Comparison of ENCODE assay signal across 1 fruit fly cellular context in the genomic region with DNA sequence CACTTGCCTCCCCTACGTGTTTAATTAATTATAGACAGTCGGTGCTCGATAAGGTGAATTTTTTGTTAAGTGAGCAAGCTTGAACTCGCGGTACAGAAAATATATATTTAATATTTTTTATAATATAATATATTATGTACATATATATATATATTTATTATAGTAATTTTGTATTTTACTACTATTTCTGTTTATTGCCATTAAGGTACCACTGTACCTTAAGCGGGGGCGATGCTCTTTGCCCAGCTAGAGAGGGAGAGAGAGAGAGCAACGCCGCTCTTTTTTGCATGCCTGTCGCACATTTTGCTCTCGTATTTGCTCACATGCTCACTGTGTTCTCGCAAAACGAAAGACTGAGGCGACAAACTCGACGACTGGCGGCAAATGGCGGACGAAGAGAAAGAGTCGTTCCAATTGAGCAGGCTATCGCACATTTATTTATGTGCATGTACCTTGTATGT.
TF ChIP-seq lines count a peak whose summit lies in the region.

No protein-coding gene starts in this region.

TF ChIP-seq in whole organism, embryonic, 481 proteins besides CTCF, POLR2A, EP300 and RAD21 (continued from another document and continues in another):
- TF ChIP-seq CG5953 (GFP tag; IDR thresholded peaks at IDR 0.05; lab: Robert Waterston, UW) (no peak), CkIIα-i1 (GFP tag; IDR thresholded peaks at IDR 0.05; lab: Robert Waterston, UW) (no peak), CG12236 (GFP tag; optimal IDR thresholded peaks at IDR 0.05; lab: Kevin White, UChicago) (no peak), sug (tag; optimal IDR thresholded peaks at IDR 0.05; lab: Kevin White, UChicago) (peak; percentile 20), nau (GFP tag; optimal IDR thresholded peaks at IDR 0.05; lab: Kevin White, UChicago) (no peak), CG11696 (GFP tag; IDR thresholded peaks at IDR 0.05; lab: Robert Waterston, UW) (no peak), sens-2 (GFP tag; IDR thresholded peaks at IDR 0.05; lab: Robert Waterston, UW) (no peak), ranshi (GFP tag; IDR thresholded peaks at IDR 0.05; lab: Robert Waterston, UW) (peak; percentile 42; the same call in 1 of the 2 replicates), HLH3B (GFP tag; IDR thresholded peaks at IDR 0.05; lab: Robert Waterston, UW) (peak; percentile 48; the same call in 1 of the 2 replicates), ato (GFP tag; IDR thresholded peaks at IDR 0.05; lab: Robert Waterston, UW; ENCODE audit: partially characterized antibody) (no peak), CG17612 (GFP tag; IDR thresholded peaks at IDR 0.05; lab: Robert Waterston, UW) (no peak), wor (GFP tag; IDR thresholded peaks at IDR 0.05; lab: Robert Waterston, UW) (no peak), ftz-f1 (GFP tag; optimal IDR thresholded peaks at IDR 0.05; lab: Kevin White, UChicago) (no peak), hbn (GFP tag; IDR thresholded peaks at IDR 0.05; lab: Robert Waterston, UW; ENCODE audit: partially characterized antibody) (no peak), fd102C (GFP tag; optimal IDR thresholded peaks at IDR 0.05; lab: Kevin White, UChicago) (no peak), jigr1 (GFP tag; IDR thresholded peaks at IDR 0.05; lab: Robert Waterston, UW) (no peak), CG34422 (GFP tag; IDR thresholded peaks at IDR 0.05; lab: Robert Waterston, UW) (0 out of 3 replicates have a peak, but pooled peaks have one; percentile 29), CG9876 (GFP tag; optimal IDR thresholded peaks at IDR 0.05; lab: Kevin White, UChicago) (no peak), cato (GFP tag; optimal IDR thresholded peaks at IDR 0.05; lab: Kevin White, UChicago; ENCODE audit: borderline replicate concordance) (no peak), usp (GFP tag; optimal IDR thresholded peaks at IDR 0.05; lab: Kevin White, UChicago) (no peak), ro (GFP tag; IDR thresholded peaks at IDR 0.05; lab: Robert Waterston, UW) (no peak), shn (GFP tag; optimal IDR thresholded peaks at IDR 0.05; lab: Kevin White, UChicago) (no peak), Dll (GFP tag; IDR thresholded peaks at IDR 0.05; lab: Robert Waterston, UW; ENCODE audit: partially characterized antibody) (no peak), tin (GFP tag; optimal IDR thresholded peaks at IDR 0.05; lab: Kevin White, UChicago) (no peak), CG2889 (GFP tag; IDR thresholded peaks at IDR 0.05; lab: Robert Waterston, UW) (no peak), CHES-1-like (GFP tag; optimal IDR thresholded peaks at IDR 0.05; lab: Kevin White, UChicago) (no peak), B-H1 (GFP tag; IDR thresholded peaks at IDR 0.05; lab: Robert Waterston, UW) (peak; percentile 17; the same call in 1 of the 3 replicates), CG12391 (tag; optimal IDR thresholded peaks at IDR 0.05; lab: Kevin White, UChicago) (peak; percentile 39), eve (GFP tag; optimal IDR thresholded peaks at IDR 0.05; lab: Kevin White, UChicago) (no peak), CG9932 (GFP tag; IDR thresholded peaks at IDR 0.05; lab: Robert Waterston, UW) (peak; percentile 79), Abd-B (GFP tag; optimal IDR thresholded peaks at IDR 0.05; lab: Kevin White, UChicago) (no peak), Deaf1 (tag; optimal IDR thresholded peaks at IDR 0.05; lab: Kevin White, UChicago) (peak; percentile 13), Hr78 (GFP tag; optimal IDR thresholded peaks at IDR 0.05; lab: Kevin White, UChicago) (no peak), Side (GFP tag; optimal IDR thresholded peaks at IDR 0.05; lab: Kevin White, UChicago) (no peak), CG2199 (GFP tag; IDR thresholded peaks at IDR 0.05; lab: Robert Waterston, UW) (no peak), CG14710 (tag; optimal IDR thresholded peaks at IDR 0.05; lab: Kevin White, UChicago) (no peak), CG17361 (GFP tag; IDR thresholded peaks at IDR 0.05; lab: Robert Waterston, UW) (0 out of 3 replicates have a peak, but pooled peaks have one; percentile 35), CG1233 (GFP tag; optimal IDR thresholded peaks at IDR 0.05; lab: Kevin White, UChicago) (peak; percentile 7), Neu2 (GFP tag; optimal IDR thresholded peaks at IDR 0.05; lab: Kevin White, UChicago; ENCODE audit: borderline replicate concordance) (no peak), CG11085 (GFP tag; IDR thresholded peaks at IDR 0.05; lab: Robert Waterston, UW) (0 out of 2 replicates have a peak, but pooled peaks have one; percentile 11), ERR (GFP tag; optimal IDR thresholded peaks at IDR 0.05; lab: Kevin White, UChicago) (no peak), bbx (GFP tag; IDR thresholded peaks at IDR 0.05; lab: Robert Waterston, UW; ENCODE audit: partially characterized antibody) (no peak), CG14860 (GFP tag; IDR thresholded peaks at IDR 0.05; lab: Robert Waterston, UW; ENCODE audit: partially characterized antibody) (no peak), CG3407 (GFP tag; optimal IDR thresholded peaks at IDR 0.05; lab: Kevin White, UChicago) (no peak), CG10565 (GFP tag; optimal IDR thresholded peaks at IDR 0.05; lab: Kevin White, UChicago) (no peak), CG18599 (GFP tag; optimal IDR thresholded peaks at IDR 0.05; lab: Kevin White, UChicago) (peak; percentile 73), sr (GFP tag; IDR thresholded peaks at IDR 0.05; lab: Robert Waterston, UW) (no peak), ATbp (GFP tag; optimal IDR thresholded peaks at IDR 0.05; lab: Kevin White, UChicago) (no peak), klu (GFP tag; IDR thresholded peaks at IDR 0.05; lab: Robert Waterston, UW) (no peak), CG7271 (tag; optimal IDR thresholded peaks at IDR 0.05; lab: Kevin White, UChicago) (no peak), CG2116 (GFP tag; optimal IDR thresholded peaks at IDR 0.05; lab: Kevin White, UChicago) (no peak), CG18619 (GFP tag; optimal IDR thresholded peaks at IDR 0.05; lab: Kevin White, UChicago) (peak; percentile 8), CG11695 (GFP tag; IDR thresholded peaks at IDR 0.05; lab: Robert Waterston, UW) (peak; percentile 69; the same call in 2 of the 3 replicates), bsh (GFP tag; optimal IDR thresholded peaks at IDR 0.05; lab: Kevin White, UChicago) (peak in 1 of 2 experiments; percentile 66), CG8290 (GFP tag; optimal IDR thresholded peaks at IDR 0.05; lab: Kevin White, UChicago) (no peak), CG8290 (tag; optimal IDR thresholded peaks at IDR 0.05; lab: Kevin White, UChicago) (no peak), Pdp1 (GFP tag; optimal IDR thresholded peaks at IDR 0.05; lab: Kevin White, UChicago) (no peak), Tbp (GFP tag; optimal IDR thresholded peaks at IDR 0.05; lab: Kevin White, UChicago) (no peak), Xbp1 (GFP tag; optimal IDR thresholded peaks at IDR 0.05; lab: Kevin White, UChicago) (peak; percentile 21), CG4360 (GFP tag; IDR thresholded peaks at IDR 0.05; lab: Robert Waterston, UW) (no peak), CG10267 (tag; optimal IDR thresholded peaks at IDR 0.05; lab: Kevin White, UChicago) (peak; percentile 21), Stat92E (GFP tag; optimal IDR thresholded peaks at IDR 0.05; lab: Kevin White, UChicago) (no peak), CG17912 (GFP tag; optimal IDR thresholded peaks at IDR 0.05; lab: Kevin White, UChicago) (no peak), CG10209 (GFP tag; optimal IDR thresholded peaks at IDR 0.05; lab: Kevin White, UChicago) (peak; percentile 39), tup (GFP tag; optimal IDR thresholded peaks at IDR 0.05; lab: Kevin White, UChicago) (no peak), inv (GFP tag; IDR thresholded peaks at IDR 0.05; lab: Robert Waterston, UW; ENCODE audit: partially characterized antibody) (no peak), CG10654 (GFP tag; optimal IDR thresholded peaks at IDR 0.05; lab: Kevin White, UChicago) (no peak), bigmax (GFP tag; optimal IDR thresholded peaks at IDR 0.05; lab: Kevin White, UChicago) (no peak), CG17802 (tag; optimal IDR thresholded peaks at IDR 0.05; lab: Kevin White, UChicago) (no peak), zfh1 (GFP tag; IDR thresholded peaks at IDR 0.05; lab: Robert Waterston, UW) (no peak), CG8944 (GFP tag; optimal IDR thresholded peaks at IDR 0.05; lab: Kevin White, UChicago) (no peak), jing (GFP tag; optimal IDR thresholded peaks at IDR 0.05; lab: Kevin White, UChicago) (no peak), Oli (tag; optimal IDR thresholded peaks at IDR 0.05; lab: Kevin White, UChicago) (peak; percentile 47), Rx (GFP tag; IDR thresholded peaks at IDR 0.05; lab: Robert Waterston, UW) (no peak), Asciz (GFP tag; optimal IDR thresholded peaks at IDR 0.05; lab: Kevin White, UChicago) (no peak), ci (GFP tag; IDR thresholded peaks at IDR 0.05; lab: Robert Waterston, UW) (0 out of 3 replicates have a peak, but pooled peaks have one; percentile 24), CG2678 (tag; optimal IDR thresholded peaks at IDR 0.05; lab: Kevin White, UChicago) (peak; percentile 68), gcm (GFP tag; optimal IDR thresholded peaks at IDR 0.05; lab: Kevin White, UChicago) (no peak), CG15269 (tag; optimal IDR thresholded peaks at IDR 0.05; lab: Kevin White, UChicago) (peak; percentile 73), CG6254 (GFP tag; optimal IDR thresholded peaks at IDR 0.05; lab: Kevin White, UChicago) (no peak), Ets97D (GFP tag; optimal IDR thresholded peaks at IDR 0.05; lab: Kevin White, UChicago) (no peak), E2f2 (GFP tag; IDR thresholded peaks at IDR 0.05; lab: Robert Waterston, UW) (peak; percentile 30; the same call in 1 of the 2 replicates), knrl (GFP tag; IDR thresholded peaks at IDR 0.05; lab: Robert Waterston, UW; ENCODE audit: partially characterized antibody) (no peak), CG13775 (GFP tag; optimal IDR thresholded peaks at IDR 0.05; lab: Kevin White, UChicago) (peak; percentile 36), bab2 (GFP tag; optimal IDR thresholded peaks at IDR 0.05; lab: Kevin White, UChicago) (no peak), CG43689 (GFP tag; IDR thresholded peaks at IDR 0.05; lab: Robert Waterston, UW) (no peak), CG15011 (GFP tag; optimal IDR thresholded peaks at IDR 0.05; lab: Kevin White, UChicago) (no peak), CG16779 (GFP tag; IDR thresholded peaks at IDR 0.05; lab: Robert Waterston, UW) (no peak), dysf (GFP tag; IDR thresholded peaks at IDR 0.05; lab: Robert Waterston, UW) (peak; percentile 68; the same call in 2 of the 3 replicates), CG2120 (GFP tag; optimal IDR thresholded peaks at IDR 0.05; lab: Kevin White, UChicago) (peak; percentile 31), gem (tag; optimal IDR thresholded peaks at IDR 0.05; lab: Kevin White, UChicago) (peak; percentile 60), Sry-δ (GFP tag; optimal IDR thresholded peaks at IDR 0.05; lab: Kevin White, UChicago) (no peak), repo (GFP tag; optimal IDR thresholded peaks at IDR 0.05; lab: Kevin White, UChicago) (no peak), Oaz (GFP tag; IDR thresholded peaks at IDR 0.05; lab: Robert Waterston, UW) (no peak), PHDP (tag; optimal IDR thresholded peaks at IDR 0.05; lab: Kevin White, UChicago) (peak; percentile 57), sisA (GFP tag; IDR thresholded peaks at IDR 0.05; lab: Robert Waterston, UW) (no peak; the same call in 1 of the 2 replicates), slou (GFP tag; optimal IDR thresholded peaks at IDR 0.05; lab: Kevin White, UChicago) (no peak), dmrt99B (tag; optimal IDR thresholded peaks at IDR 0.05; lab: Kevin White, UChicago) (peak; percentile 50), CG6175 (GFP tag; IDR thresholded peaks at IDR 0.05; lab: Robert Waterston, UW) (no peak), CG16863 (GFP tag; optimal IDR thresholded peaks at IDR 0.05; lab: Kevin White, UChicago) (no peak), Sox102F (GFP tag; optimal IDR thresholded peaks at IDR 0.05; lab: Kevin White, UChicago) (peak; percentile 38), HLHmδ (GFP tag; optimal IDR thresholded peaks at IDR 0.05; lab: Kevin White, UChicago) (no peak), NFAT (GFP tag; IDR thresholded peaks at IDR 0.05; lab: Robert Waterston, UW) (no peak), CG18262 (tag; optimal IDR thresholded peaks at IDR 0.05; lab: Kevin White, UChicago) (peak; percentile 23), sc (optimal IDR thresholded peaks at IDR 0.05; lab: Kevin White, UChicago) (no peak), sc (GFP tag; optimal IDR thresholded peaks at IDR 0.05; lab: Kevin White, UChicago) (no peak), CG2712 (tag; optimal IDR thresholded peaks at IDR 0.05; lab: Kevin White, UChicago) (peak; percentile 36), HHEX (GFP tag; optimal IDR thresholded peaks at IDR 0.05; lab: Kevin White, UChicago) (peak; percentile 50), Hmr (GFP tag; optimal IDR thresholded peaks at IDR 0.05; lab: Kevin White, UChicago) (peak; percentile 57), CG5245 (GFP tag; optimal IDR thresholded peaks at IDR 0.05; lab: Kevin White, UChicago) (no peak), Bdp1 (GFP tag; optimal IDR thresholded peaks at IDR 0.05; lab: Kevin White, UChicago) (no peak), vvl (GFP tag; IDR thresholded peaks at IDR 0.05; lab: Robert Waterston, UW) (peak; percentile 58; the same call in 1 of the 2 replicates), Ets65A (GFP tag; lab: Kevin White, UChicago) (no peak), exex (tag; optimal IDR thresholded peaks at IDR 0.05; lab: Kevin White, UChicago) (no peak), Camta (GFP tag; optimal IDR thresholded peaks at IDR 0.05; lab: Kevin White, UChicago) (no peak), CG11093 (GFP tag; IDR thresholded peaks at IDR 0.05; lab: Robert Waterston, UW) (no peak), tap (tag; optimal IDR thresholded peaks at IDR 0.05; lab: Kevin White, UChicago) (peak; percentile 16), CG33213 (GFP tag; optimal IDR thresholded peaks at IDR 0.05; lab: Kevin White, UChicago) (no peak), run (tag; optimal IDR thresholded peaks at IDR 0.05; lab: Kevin White, UChicago) (no peak), CG15601 (tag; optimal IDR thresholded peaks at IDR 0.05; lab: Kevin White, UChicago) (no peak), CG15696 (tag; optimal IDR thresholded peaks at IDR 0.05; lab: Kevin White, UChicago) (no peak), CG10366 (GFP tag; IDR thresholded peaks at IDR 0.05; lab: Robert Waterston, UW) (peak; percentile 36), Spps (tag; optimal IDR thresholded peaks at IDR 0.05; lab: Kevin White, UChicago) (no peak), Dad (GFP tag; optimal IDR thresholded peaks at IDR 0.05; lab: Kevin White, UChicago) (no peak), Sox100B (GFP tag; optimal IDR thresholded peaks at IDR 0.05; lab: Kevin White, UChicago) (peak; percentile 28), salm (tag; optimal IDR thresholded peaks at IDR 0.05; lab: Kevin White, UChicago) (no peak), NfI (GFP tag; optimal IDR thresholded peaks at IDR 0.05; lab: Kevin White, UChicago) (peak; percentile 42), CG4820 (GFP tag; optimal IDR thresholded peaks at IDR 0.05; lab: Kevin White, UChicago) (no peak), CG13424 (tag; optimal IDR thresholded peaks at IDR 0.05; lab: Kevin White, UChicago) (peak; percentile 55)
